Worm (Caenorhabditis elegans) whole organism, L2 larva: ENCODE results near the gene cyc-2.1.

Experiments
- C34F6.9 ChIP-seq: fragments of 150-350 bp; optimal IDR thresholded peaks from 2 replicates; lab custom pipeline; 2014; ENCODE audit warnings: missing biosample characterization, missing genetic modification characterization
- F13H6.1 ChIP-seq: sonication (generic microtip); optimal IDR thresholded peaks from 2 replicates; lab custom pipeline; 2016; ENCODE audit warnings: missing genetic modification characterization, missing compliant biosample characterization
- R02D3.7 ChIP-seq: fragments of 150-350 bp; optimal IDR thresholded peaks from 2 replicates; lab custom pipeline; 2014; ENCODE audit warnings: missing biosample characterization, missing genetic modification characterization
- ZK546.5 ChIP-seq: sonication (generic microtip); optimal IDR thresholded peaks from 2 replicates; lab custom pipeline; 2017; ENCODE audit warnings: missing biosample characterization, missing genetic modification characterization
- alr-1 ChIP-seq: fragments of 150-350 bp; optimal IDR thresholded peaks from 2 replicates; lab custom pipeline; 2014; ENCODE audit warnings: missing biosample characterization, missing genetic modification characterization
- aly-2 ChIP-seq: fragments of 150-350 bp; optimal IDR thresholded peaks from 2 replicates; lab custom pipeline; 2014; ENCODE audit warnings: missing biosample characterization, missing genetic modification characterization
- ama-1 ChIP-seq: fragments of 150-350 bp; optimal IDR thresholded peaks from 2 replicates; lab custom pipeline; 2018; ENCODE audit warnings: inconsistent platforms
- blmp-1 ChIP-seq: sonication (generic microtip); optimal IDR thresholded peaks from 2 replicates; lab custom pipeline; 2017; ENCODE audit warnings: missing genetic modification characterization, mild to moderate bottlenecking, missing compliant biosample characterization, antibody characterized with exemption, moderate library complexity; ENCODE audit not compliant: insufficient read depth
- ceh-16 ChIP-seq: fragments of 150-350 bp; optimal IDR thresholded peaks from 2 replicates; lab custom pipeline; 2014; ENCODE audit warnings: missing biosample characterization, missing genetic modification characterization
- ceh-82 ChIP-seq: fragments of 150-350 bp; optimal IDR thresholded peaks from 2 replicates; lab custom pipeline; 2014; ENCODE audit warnings: missing biosample characterization, missing genetic modification characterization
- crh-2 ChIP-seq: sonication (generic microtip); optimal IDR thresholded peaks from 2 replicates; lab custom pipeline; 2017; ENCODE audit warnings: missing biosample characterization, missing genetic modification characterization
- dmd-4 ChIP-seq: sonication (generic microtip); optimal IDR thresholded peaks from 2 replicates; lab custom pipeline; 2017; ENCODE audit warnings: missing biosample characterization, missing genetic modification characterization
- egl-27 ChIP-seq: sonication (generic microtip); optimal IDR thresholded peaks from 3 replicates; lab custom pipeline; 2017; ENCODE audit warnings: missing biosample characterization, missing genetic modification reagents, missing genetic modification characterization
- fos-1 ChIP-seq: fragments of 150-350 bp; optimal IDR thresholded peaks from 2 replicates; lab custom pipeline; 2014; ENCODE audit warnings: missing biosample characterization, missing genetic modification characterization
- gmeb-1 ChIP-seq: fragments of 150-350 bp; optimal IDR thresholded peaks from 2 replicates; lab custom pipeline; 2014; ENCODE audit warnings: missing biosample characterization, missing genetic modification characterization
- lin-11 ChIP-seq: fragments of 150-350 bp; sonication (generic microtip); optimal IDR thresholded peaks from 2 replicates; lab custom pipeline; 2014; ENCODE audit warnings: missing biosample characterization, missing genetic modification characterization, inconsistent platforms, mixed read lengths
- lin-13 ChIP-seq: fragments of 150-350 bp; optimal IDR thresholded peaks from 2 replicates; lab custom pipeline; 2014; ENCODE audit warnings: missing biosample characterization, missing genetic modification reagents, missing genetic modification characterization
- lin-39 ChIP-seq: fragments of 150-350 bp; optimal IDR thresholded peaks from 2 replicates; lab custom pipeline; 2014; ENCODE audit warnings: missing biosample characterization, missing genetic modification reagents, missing genetic modification characterization
- lsy-2 ChIP-seq, 2 experiments: fragments of 150-350 bp in 1 of 2; sonication (generic microtip) in 1 of 2; optimal IDR thresholded peaks; 2 replicates each; lab custom pipeline; 2014 to 2017; ENCODE audit warnings: missing biosample characterization in 2 of 2, missing genetic modification characterization in 2 of 2
- mab-5 ChIP-seq: fragments of 150-350 bp; optimal IDR thresholded peaks from 2 replicates; lab custom pipeline; 2014; ENCODE audit warnings: missing biosample characterization, missing genetic modification characterization
- mdl-1 ChIP-seq, 2 experiments: fragments of 150-350 bp in 1 of 2; sonication (generic microtip) in 1 of 2; optimal IDR thresholded peaks; 2 replicates each; lab custom pipeline; 2017; ENCODE audit warnings: missing biosample characterization in 2 of 2, missing genetic modification characterization in 2 of 2
- nhr-11 ChIP-seq: fragments of 150-350 bp; optimal IDR thresholded peaks from 2 replicates; lab custom pipeline; 2014; ENCODE audit warnings: missing biosample characterization, missing genetic modification characterization
- nhr-12 ChIP-seq: fragments of 150-350 bp; optimal IDR thresholded peaks from 2 replicates; lab custom pipeline; 2014; ENCODE audit warnings: missing biosample characterization, missing genetic modification characterization
- nhr-129 ChIP-seq: fragments of 150-350 bp; optimal IDR thresholded peaks from 2 replicates; lab custom pipeline; 2014; ENCODE audit warnings: missing biosample characterization, missing genetic modification characterization
- nhr-21 ChIP-seq: fragments of 150-350 bp; optimal IDR thresholded peaks from 2 replicates; lab custom pipeline; 2014; ENCODE audit warnings: missing biosample characterization, missing genetic modification characterization
- nhr-25 ChIP-seq: fragments of 150-350 bp; sonication (generic microtip); optimal IDR thresholded peaks from 3 replicates; lab custom pipeline; 2014; ENCODE audit warnings: missing biosample characterization, missing genetic modification characterization
- nhr-6 ChIP-seq: fragments of 150-350 bp; optimal IDR thresholded peaks from 2 replicates; lab custom pipeline; 2014; ENCODE audit warnings: missing biosample characterization, missing genetic modification characterization
- sem-4 ChIP-seq: fragments of 150-350 bp; optimal IDR thresholded peaks from 2 replicates; lab custom pipeline; 2014; ENCODE audit warnings: missing biosample characterization, missing genetic modification reagents, missing genetic modification characterization
- sma-3 ChIP-seq: sonication (generic microtip); optimal IDR thresholded peaks from 2 replicates; lab custom pipeline; 2016; ENCODE audit warnings: missing genetic modification reagents, missing genetic modification characterization, missing compliant biosample characterization
- sma-9 ChIP-seq, 2 experiments: fragments of 150-350 bp in 1 of 2; sonication (generic microtip) in 1 of 2; optimal IDR thresholded peaks; 2 replicates each; lab custom pipeline; 2014 to 2016; ENCODE audit warnings: missing genetic modification characterization in 2 of 2, mild to moderate bottlenecking in 1 of 2, missing biosample characterization in 1 of 2, missing compliant biosample characterization in 1 of 2, missing genetic modification reagents in 1 of 2, moderate library complexity in 1 of 2
- snpc-4 ChIP-seq: fragments of 150-350 bp; optimal IDR thresholded peaks from 2 replicates; lab custom pipeline; 2014; ENCODE audit warnings: missing biosample characterization, missing genetic modification characterization
- unc-55 ChIP-seq: fragments of 150-350 bp; sonication (generic microtip); optimal IDR thresholded peaks from 3 replicates; lab custom pipeline; 2014; ENCODE audit warnings: missing biosample characterization, missing genetic modification reagents, missing genetic modification characterization
- unc-62 ChIP-seq: fragments of 150-350 bp; optimal IDR thresholded peaks from 2 replicates; lab custom pipeline; 2014; ENCODE audit warnings: missing biosample characterization, missing genetic modification reagents, missing genetic modification characterization
- ztf-1 ChIP-seq: fragments of 200-800 bp; sonication (Bioruptor generic); conservative IDR thresholded peaks from 2 replicates; pipeline ENCODE4 v1.3.6; 2022; ENCODE audit warnings: missing genetic modification characterization, missing compliant biosample characterization
- ztf-4 ChIP-seq: fragments of 150-350 bp; optimal IDR thresholded peaks from 2 replicates; lab custom pipeline; 2014; ENCODE audit warnings: missing biosample characterization, missing genetic modification characterization

The cyc-2.1 gene

ce11 chrIV:4745422-4745821 lies 3.4 kb downstream of the cyc-2.1 start, which contains the start of gene timm-17B.1:
Gene timm-17B.1 (minus strand): TSS chrIV:4745492.
- TF ChIP-seq unc-55 (GFP tag; lab: Kevin White, UChicago) (peak; percentile 82), F13H6.1 (tag; lab: Kevin White, UChicago) (peak; percentile 35), C34F6.9 (tag; lab: Kevin White, UChicago) (peak; percentile 93), gmeb-1 (tag; lab: Kevin White, UChicago) (peak; percentile 84), mab-5 (tag; lab: Kevin White, UChicago) (peak; percentile 78), ceh-16 (peak; percentile 36), nhr-25 (peak; percentile 73), ama-1 (lab: Kevin White, UChicago) (peak; percentile 27), ztf-1 (GFP tag; lab: Robert Waterston, UW) (no peak), nhr-21 (tag; lab: Kevin White, UChicago) (peak; percentile 43), mdl-1 (tag; optimal IDR thresholded peaks at IDR 0.05; lab: Kevin White, UChicago) (peak in 1 of 2 experiments; percentile 9), sem-4 (no peak), unc-62 (GFP tag; lab: Kevin White, UChicago) (no peak), snpc-4 (peak; percentile 13), lin-39 (tag; lab: Kevin White, UChicago) (no peak), lin-11 (tag; lab: Kevin White, UChicago) (no peak), nhr-129 (tag; lab: Kevin White, UChicago) (peak; percentile 69), sma-9 (GFP tag; optimal IDR thresholded peaks at IDR 0.05; lab: Kevin White, UChicago) (peak; percentile 60), sma-9 (tag; optimal IDR thresholded peaks at IDR 0.05; lab: Kevin White, UChicago) (no peak), lsy-2 (tag; optimal IDR thresholded peaks at IDR 0.05; lab: Kevin White, UChicago) (peak; percentile 93 to 96), ztf-4 (tag; lab: Kevin White, UChicago) (no peak), aly-2 (tag; lab: Kevin White, UChicago) (no peak), dmd-4 (tag; lab: Kevin White, UChicago) (peak; percentile 2), lin-13 (peak; percentile 60), crh-2 (tag; lab: Kevin White, UChicago) (peak; percentile 74), nhr-6 (tag; lab: Kevin White, UChicago) (peak; percentile 37), R02D3.7 (tag; lab: Kevin White, UChicago) (peak; percentile 62), sma-3 (GFP tag; lab: Kevin White, UChicago) (peak; percentile 49)
- TF ChIP-seq, all 48 proteins: peak for 20

ce11 chrIV:4744167-4744566 lies 4.6 kb downstream of the cyc-2.1 start, which contains the start of gene hoe-1:
Gene hoe-1 (minus strand): TSS chrIV:4744267.
- TF ChIP-seq egl-27 (tag; lab: Kevin White, UChicago) (no peak), nhr-11 (no peak), nhr-6 (tag; lab: Kevin White, UChicago) (no peak), nhr-12 (tag; lab: Kevin White, UChicago) (no peak), mab-5 (tag; lab: Kevin White, UChicago) (no peak)

- TF ChIP-seq unc-55 (GFP tag; lab: Kevin White, UChicago) (no peak), nhr-21 (tag; lab: Kevin White, UChicago) (no peak), sma-3 (GFP tag; lab: Kevin White, UChicago) (no peak)
Measured at ce11 chrIV:4742480-4742879, 6.3 kb downstream of the cyc-2.1 start.

ce11 chrIV:4737258-4737657 lies 11.6 kb downstream of the cyc-2.1 start, which contains the start of gene fbxb-78:
Gene fbxb-78 (plus strand): TSS chrIV:4737558.
- TF ChIP-seq mdl-1 (tag; optimal IDR thresholded peaks at IDR 0.05; lab: Kevin White, UChicago) = no peak
- no peak for TF ChIP-seq nhr-12 (tag; lab: Kevin White, UChicago)
- TF ChIP-seq fos-1 (tag; lab: Kevin White, UChicago) = no peak
- no peak for TF ChIP-seq dmd-4 (tag; lab: Kevin White, UChicago)
- TF ChIP-seq nhr-6 (tag; lab: Kevin White, UChicago) = no peak
- no peak for TF ChIP-seq lin-39 (tag; lab: Kevin White, UChicago)
- TF ChIP-seq lin-11 (tag; lab: Kevin White, UChicago) = no peak
- TF ChIP-seq blmp-1 (tag; lab: Kevin White, UChicago) = no peak
- no peak for TF ChIP-seq F13H6.1 (tag; lab: Kevin White, UChicago)
- no peak for TF ChIP-seq ceh-82
- TF ChIP-seq sma-9 (GFP tag; optimal IDR thresholded peaks at IDR 0.05; lab: Kevin White, UChicago) = no peak
- TF ChIP-seq sma-9 (tag; optimal IDR thresholded peaks at IDR 0.05; lab: Kevin White, UChicago) = no peak
- TF ChIP-seq ceh-16 = no peak
- no peak for TF ChIP-seq C34F6.9 (tag; lab: Kevin White, UChicago)
- TF ChIP-seq R02D3.7 (tag; lab: Kevin White, UChicago) = no peak
- TF ChIP-seq alr-1 (tag; lab: Kevin White, UChicago) = no peak
- no peak for TF ChIP-seq ZK546.5 (tag; lab: Kevin White, UChicago)
